Fruit fly (Drosophila melanogaster) whole organism, embryonic: ENCODE data around the gene CG5846.

Experiments used
- Asciz ChIP-seq: fragments of 200-800 bp; sonication (Bioruptor generic); optimal IDR thresholded peaks from 2 replicates; lab custom pipeline; 2017; ENCODE audit warnings: missing biosample characterization, mild to moderate bottlenecking, missing genetic modification characterization, missing genetic modification reagents
- CG10654 ChIP-seq: fragments of 200-800 bp; sonication (Bioruptor generic); optimal IDR thresholded peaks from 2 replicates; lab custom pipeline; 2016; ENCODE audit warnings: missing biosample characterization, missing genetic modification characterization
- CG11085 ChIP-seq: fragments of 200-800 bp; sonication (Bioruptor generic); IDR thresholded peaks from 2 replicates; pipeline ENCODE4 v1.3.6; 2022; ENCODE audit warnings: missing biosample characterization, missing genetic modification characterization
- CG11723 ChIP-seq: fragments of 200-800 bp; sonication (Bioruptor generic); optimal IDR thresholded peaks from 2 replicates; lab custom pipeline; 2017; ENCODE audit warnings: missing biosample characterization, mild to moderate bottlenecking, missing genetic modification characterization
- CG12391 ChIP-seq: fragments of 200-800 bp; sonication (Bioruptor generic); optimal IDR thresholded peaks from 3 replicates; lab custom pipeline; 2018; ENCODE audit warnings: missing biosample characterization, mild to moderate bottlenecking, missing genetic modification characterization, moderate library complexity
- CG12942 ChIP-seq: fragments of 200-800 bp; sonication (Bioruptor generic); optimal IDR thresholded peaks from 3 replicates; lab custom pipeline; 2016; ENCODE audit warnings: missing biosample characterization, missing genetic modification characterization
- CG14014 ChIP-seq: fragments of 200-800 bp; sonication (Bioruptor generic); IDR thresholded peaks from 2 replicates; pipeline ENCODE4 v1.3.6; 2022; ENCODE audit warnings: missing biosample characterization, missing genetic modification characterization
- CG15601 ChIP-seq: fragments of 200-800 bp; sonication (Bioruptor generic); optimal IDR thresholded peaks from 3 replicates; lab custom pipeline; 2019; ENCODE audit warnings: missing biosample characterization, mild to moderate bottlenecking, missing genetic modification characterization, moderate library complexity
- CG1602 ChIP-seq: fragments of 200-800 bp; sonication (Bioruptor generic); optimal IDR thresholded peaks from 3 replicates; lab custom pipeline; 2016; ENCODE audit warnings: missing biosample characterization, missing genetic modification characterization
- CG2875 ChIP-seq: fragments of 200-800 bp; sonication (Bioruptor generic); optimal IDR thresholded peaks from 2 replicates; lab custom pipeline; 2017; ENCODE audit warnings: missing biosample characterization, mild to moderate bottlenecking, missing genetic modification characterization, missing genetic modification reagents
- CG3407 ChIP-seq: fragments of 200-800 bp; sonication (Bioruptor generic); optimal IDR thresholded peaks from 2 replicates; lab custom pipeline; 2018; ENCODE audit warnings: missing biosample characterization, mild to moderate bottlenecking, missing genetic modification characterization
- CG6654 ChIP-seq: fragments of 200-800 bp; sonication (Bioruptor generic); optimal IDR thresholded peaks from 2 replicates; lab custom pipeline; 2017; ENCODE audit warnings: missing biosample characterization, mild to moderate bottlenecking, missing genetic modification characterization
- CG7372 ChIP-seq: fragments of 200-800 bp; sonication (Bioruptor generic); IDR thresholded peaks from 2 replicates; pipeline ENCODE4 v1.3.6; 2022; ENCODE audit warnings: missing biosample characterization, missing genetic modification characterization
- CG8359 ChIP-seq: fragments of 200-800 bp; sonication (Bioruptor generic); optimal IDR thresholded peaks from 2 replicates; lab custom pipeline; 2017; ENCODE audit warnings: missing biosample characterization, mild to moderate bottlenecking, missing genetic modification characterization, borderline replicate concordance
- CG8388 ChIP-seq: fragments of 200-800 bp; sonication (Bioruptor generic); optimal IDR thresholded peaks from 2 replicates; lab custom pipeline; 2019; ENCODE audit warnings: missing biosample characterization, mild to moderate bottlenecking, missing genetic modification characterization, moderate library complexity
- CG9727 ChIP-seq: fragments of 200-800 bp; sonication (Bioruptor generic); optimal IDR thresholded peaks from 3 replicates; lab custom pipeline; 2017; ENCODE audit warnings: missing biosample characterization, mild to moderate bottlenecking, missing genetic modification characterization
- Dbx ChIP-seq: fragments of 200-800 bp; sonication (Bioruptor generic); IDR thresholded peaks from 3 replicates; pipeline ENCODE4 v1.3.6; 2022; ENCODE audit warnings: missing biosample characterization, missing genetic modification characterization
- Drgx ChIP-seq: fragments of 200-800 bp; sonication (Bioruptor generic); IDR thresholded peaks from 2 replicates; pipeline ENCODE4 v1.3.6; 2022; ENCODE audit warnings: missing biosample characterization, missing genetic modification characterization
- HHEX ChIP-seq: fragments of 200-800 bp; sonication (Bioruptor generic); optimal IDR thresholded peaks from 3 replicates; lab custom pipeline; 2017; ENCODE audit warnings: missing biosample characterization, mild to moderate bottlenecking, missing genetic modification characterization, missing genetic modification reagents
- HLH3B ChIP-seq: fragments of 200-800 bp; sonication (Bioruptor generic); IDR thresholded peaks from 2 replicates; pipeline ENCODE4 v1.3.6; 2022; ENCODE audit warnings: missing biosample characterization, missing genetic modification characterization
- Hr3 ChIP-seq: fragments of 200-800 bp; sonication (Bioruptor generic); optimal IDR thresholded peaks from 3 replicates; lab custom pipeline; 2016; ENCODE audit warnings: missing biosample characterization, missing genetic modification characterization
- Nf-YA ChIP-seq: fragments of 200-800 bp; sonication (Bioruptor generic); IDR thresholded peaks from 2 replicates; pipeline ENCODE4 v1.3.6; 2022; ENCODE audit warnings: missing biosample characterization, missing genetic modification characterization
- Rx ChIP-seq: fragments of 200-800 bp; sonication (Bioruptor generic); IDR thresholded peaks from 2 replicates; pipeline ENCODE4 v1.3.6; 2022; ENCODE audit warnings: missing biosample characterization, missing genetic modification characterization
- Vsx1 ChIP-seq: fragments of 200-800 bp; sonication (Bioruptor generic); optimal IDR thresholded peaks from 2 replicates; lab custom pipeline; 2017; ENCODE audit warnings: missing biosample characterization, mild to moderate bottlenecking, missing genetic modification characterization, missing genetic modification reagents
- Xrp1 ChIP-seq: fragments of 200-800 bp; sonication (Bioruptor generic); IDR thresholded peaks from 2 replicates; pipeline ENCODE4 v1.3.6; 2022; ENCODE audit warnings: missing biosample characterization, missing genetic modification characterization
- bab2 ChIP-seq: fragments of 200-800 bp; sonication (Bioruptor generic); optimal IDR thresholded peaks from 2 replicates; lab custom pipeline; 2016; ENCODE audit warnings: missing biosample characterization, missing genetic modification characterization
- dmrt99B ChIP-seq: fragments of 200-800 bp; sonication (Bioruptor generic); optimal IDR thresholded peaks from 2 replicates; lab custom pipeline; 2018; ENCODE audit warnings: missing biosample characterization, mild to moderate bottlenecking, missing genetic modification characterization, moderate library complexity
- gce ChIP-seq: fragments of 200-800 bp; sonication (Bioruptor generic); IDR thresholded peaks from 3 replicates; pipeline ENCODE4 v1.3.6; 2022; ENCODE audit warnings: missing biosample characterization, missing genetic modification characterization
- gem ChIP-seq: fragments of 200-800 bp; sonication (Bioruptor generic); optimal IDR thresholded peaks from 2 replicates; lab custom pipeline; 2019; ENCODE audit warnings: missing biosample characterization, mild to moderate bottlenecking, missing genetic modification characterization, moderate library complexity
- gt ChIP-seq: fragments of 200-800 bp; sonication (Bioruptor generic); IDR thresholded peaks from 2 replicates; pipeline ENCODE4 v1.3.6; 2022; ENCODE audit warnings: missing biosample characterization, missing genetic modification characterization
- h ChIP-seq: fragments of >200 bp; optimal IDR thresholded peaks from 2 replicates; lab custom pipeline; 2017
- jing ChIP-seq: fragments of 200-800 bp; sonication (Bioruptor generic); optimal IDR thresholded peaks from 2 replicates; lab custom pipeline; 2018; ENCODE audit warnings: missing biosample characterization, mild to moderate bottlenecking, missing genetic modification characterization
- kay ChIP-seq: fragments of 200-800 bp; sonication (Bioruptor generic); optimal IDR thresholded peaks from 2 replicates; lab custom pipeline; 2016; ENCODE audit warnings: missing biosample characterization, missing genetic modification characterization
- lbe ChIP-seq: fragments of 200-800 bp; sonication (Bioruptor generic); optimal IDR thresholded peaks from 2 replicates; lab custom pipeline; 2016; ENCODE audit warnings: missing biosample characterization, mild to moderate bottlenecking, missing genetic modification characterization
- lola ChIP-seq, 3 experiments: fragments of >200 bp in 2 of 3; fragments of 200-800 bp in 1 of 3; sonication (Bioruptor generic) in 1 of 3; optimal IDR thresholded peaks; 2 replicates each; lab custom pipeline; 2017 to 2019; ENCODE audit warnings: missing biosample characterization in 3 of 3, missing genetic modification characterization in 3 of 3, mild to moderate bottlenecking in 1 of 3, moderate library complexity in 1 of 3
- nom ChIP-seq: fragments of 200-800 bp; sonication (Bioruptor generic); optimal IDR thresholded peaks from 2 replicates; lab custom pipeline; 2017; ENCODE audit warnings: missing biosample characterization, missing genetic modification characterization, mild to moderate bottlenecking, moderate library complexity, missing genetic modification reagents
- pros ChIP-seq: fragments of 200-800 bp; sonication (Bioruptor generic); optimal IDR thresholded peaks from 3 replicates; lab custom pipeline; 2019; ENCODE audit warnings: missing biosample characterization, mild to moderate bottlenecking, missing genetic modification characterization, moderate library complexity
- sens ChIP-seq: fragments of 200-800 bp; sonication (Bioruptor generic); peaks from one replicate; lab custom pipeline; 2016; ENCODE audit warnings: missing biosample characterization, missing genetic modification characterization
- sisA ChIP-seq: fragments of 200-800 bp; sonication (Bioruptor generic); IDR thresholded peaks from 2 replicates; pipeline ENCODE4 v1.3.6; 2022; ENCODE audit warnings: missing biosample characterization, missing genetic modification characterization
- sob ChIP-seq: fragments of 200-800 bp; sonication (Bioruptor generic); IDR thresholded peaks from 2 replicates; pipeline ENCODE4 v1.3.6; 2022; ENCODE audit warnings: missing biosample characterization, missing genetic modification characterization
- sqz ChIP-seq: fragments of 200-800 bp; sonication (Bioruptor generic); optimal IDR thresholded peaks from 3 replicates; lab custom pipeline; 2018; ENCODE audit warnings: missing biosample characterization, mild to moderate bottlenecking, missing genetic modification characterization
- stc ChIP-seq: fragments of 200-800 bp; sonication (Bioruptor generic); IDR thresholded peaks from 2 replicates; pipeline ENCODE4 v1.3.6; 2022; ENCODE audit warnings: missing biosample characterization, missing genetic modification characterization
- stwl ChIP-seq: fragments of 200-800 bp; sonication (Bioruptor generic); optimal IDR thresholded peaks from 3 replicates; lab custom pipeline; 2018; ENCODE audit warnings: missing biosample characterization, mild to moderate bottlenecking, missing genetic modification characterization, moderate library complexity
- tgo ChIP-seq: fragments of 200-800 bp; sonication (Bioruptor generic); IDR thresholded peaks from 3 replicates; pipeline ENCODE4 v1.3.6; 2022; ENCODE audit warnings: missing biosample characterization, missing genetic modification characterization
- tin ChIP-seq: fragments of 200-800 bp; sonication (Bioruptor generic); optimal IDR thresholded peaks from 3 replicates; lab custom pipeline; 2016; ENCODE audit warnings: missing biosample characterization, missing genetic modification characterization
- tio ChIP-seq: fragments of 200-800 bp; sonication (Bioruptor generic); optimal IDR thresholded peaks from 2 replicates; lab custom pipeline; 2017; ENCODE audit warnings: missing biosample characterization, missing genetic modification characterization, inconsistent platforms
- ttk ChIP-seq: fragments of 200-800 bp; sonication (Bioruptor generic); IDR thresholded peaks from 2 replicates; pipeline ENCODE4 v2.1.2; 2022; ENCODE audit warnings: missing biosample characterization, missing genetic modification characterization
- wor ChIP-seq: fragments of 200-800 bp; sonication (Bioruptor generic); IDR thresholded peaks from 2 replicates; pipeline ENCODE4 v1.3.6; 2022; ENCODE audit warnings: missing biosample characterization, missing genetic modification characterization
- zfh1 ChIP-seq: fragments of 200-800 bp; sonication (Bioruptor generic); IDR thresholded peaks from 3 replicates; pipeline ENCODE4 v1.3.6; 2022; ENCODE audit warnings: missing biosample characterization, missing genetic modification characterization

Gene CG5846

dm6 chr2L:9986402-9987350, 29.6 kb upstream of the CG5846 start (continued):
- TF ChIP-seq sens: peak; percentile 94
- no peak for TF ChIP-seq CG11723 (GFP tag; lab: Kevin White, UChicago)
- peak; percentile 47 for TF ChIP-seq bab2 (GFP tag; lab: Kevin White, UChicago)
- no peak for TF ChIP-seq stwl (tag; lab: Kevin White, UChicago)
- TF ChIP-seq CG2875 (GFP tag; lab: Kevin White, UChicago): peak; percentile 10
- TF ChIP-seq CG12391 (tag; lab: Kevin White, UChicago): peak; percentile 48
- TF ChIP-seq Hr3 (GFP tag; lab: Kevin White, UChicago): peak; percentile 3
- peak; percentile 78 for TF ChIP-seq lbe (GFP tag; lab: Kevin White, UChicago)
- peak; percentile 1 for TF ChIP-seq CG12942 (GFP tag; lab: Kevin White, UChicago)
- TF ChIP-seq dmrt99B (tag; lab: Kevin White, UChicago): peak; percentile 71
- TF ChIP-seq sqz (GFP tag; lab: Kevin White, UChicago): no peak
- no peak for TF ChIP-seq h (lab: Kevin White, UChicago)
- TF ChIP-seq Dbx (GFP tag; lab: Robert Waterston, UW): no peak
- peak; percentile 63 for TF ChIP-seq gem (tag; lab: Kevin White, UChicago)
- peak; percentile 77; the same call in 2 of the 3 replicates for TF ChIP-seq gce
- peak; percentile 43 for TF ChIP-seq Asciz (GFP tag; lab: Kevin White, UChicago)
- TF ChIP-seq tio (GFP tag; lab: Kevin White, UChicago): no peak
- peak; percentile 50 for TF ChIP-seq CG8388 (GFP tag; lab: Kevin White, UChicago)
- peak; percentile 34 for TF ChIP-seq wor (GFP tag; lab: Robert Waterston, UW)
- TF ChIP-seq CG8359 (GFP tag; lab: Kevin White, UChicago): peak; percentile 40
- peak; percentile 67 for TF ChIP-seq Rx
- peak; percentile 81 for TF ChIP-seq pros (GFP tag; lab: Kevin White, UChicago)
- peak; percentile 94 for TF ChIP-seq Drgx (GFP tag; lab: Robert Waterston, UW)
- TF ChIP-seq zfh1: peak; percentile 75; the same call in 2 of the 3 replicates
- TF ChIP-seq HHEX (GFP tag; lab: Kevin White, UChicago): peak; percentile 13
- peak; percentile 85 for TF ChIP-seq Xrp1
- no peak for TF ChIP-seq kay (GFP tag; lab: Kevin White, UChicago)
- TF ChIP-seq CG3407 (GFP tag; lab: Kevin White, UChicago): peak; percentile 1
- peak; percentile 29 for TF ChIP-seq CG9727
- TF ChIP-seq CG1602: no peak
- TF ChIP-seq sisA (GFP tag; lab: Robert Waterston, UW): peak; percentile 82
- TF ChIP-seq CG6654 (GFP tag; lab: Kevin White, UChicago): no peak
- TF ChIP-seq CG7372 (GFP tag; lab: Robert Waterston, UW): 0 out of 2 replicates have a peak, but pooled peaks have one; percentile 38
- no peak; the same call in 1 of the 2 replicates for TF ChIP-seq gt (GFP tag; lab: Robert Waterston, UW)
- TF ChIP-seq CG11085: peak; percentile 24; the same call in 1 of the 2 replicates
- TF ChIP-seq CG10654 (GFP tag; lab: Kevin White, UChicago): no peak
- TF ChIP-seq HLH3B (GFP tag; lab: Robert Waterston, UW): peak; percentile 73
- TF ChIP-seq ttk (GFP tag; lab: Robert Waterston, UW): peak; percentile 82
- no peak for TF ChIP-seq CG14014 (GFP tag; lab: Robert Waterston, UW)
- peak; percentile 18 for TF ChIP-seq CG15601 (tag; lab: Kevin White, UChicago)
- TF ChIP-seq stc (GFP tag; lab: Robert Waterston, UW): peak; percentile 73
- TF ChIP-seq sob (GFP tag; lab: Robert Waterston, UW): peak; percentile 17; the same call in 1 of the 2 replicates
- no peak for TF ChIP-seq lola (GFP tag; optimal IDR thresholded peaks at IDR 0.05; lab: Kevin White, UChicago)
- TF ChIP-seq Nf-YA: no peak
- peak; percentile 89 for TF ChIP-seq nom (GFP tag; lab: Kevin White, UChicago)
- no peak for TF ChIP-seq Vsx1 (GFP tag; lab: Kevin White, UChicago)
- peak; percentile 65 for TF ChIP-seq jing (GFP tag; lab: Kevin White, UChicago)
- TF ChIP-seq tgo: peak; percentile 50
- peak; percentile 39 for TF ChIP-seq tin
